Worm (Caenorhabditis elegans) whole organism, L3 larva: ENCODE data around the gene C28H8.5.

ENCODE experiments used
- eor-1 ChIP-seq, 2 experiments: fragments of 150-350 bp; optimal IDR thresholded peaks; 2 replicates each; lab custom pipeline; 2014 to 2018; ENCODE audit warnings: missing biosample characterization in 2 of 2, missing genetic modification characterization in 2 of 2
- hmg-11 ChIP-seq: sonication (generic microtip); optimal IDR thresholded peaks from 2 replicates; lab custom pipeline; 2016; ENCODE audit warnings: missing genetic modification characterization, missing compliant biosample characterization
- mdl-1 ChIP-seq: fragments of 150-350 bp; optimal IDR thresholded peaks from 2 replicates; lab custom pipeline; 2014; ENCODE audit warnings: missing biosample characterization, missing genetic modification characterization
- nfya-1 ChIP-seq: sonication (generic microtip); optimal IDR thresholded peaks from 2 replicates; lab custom pipeline; 2017; ENCODE audit warnings: missing genetic modification characterization, mild to moderate bottlenecking, missing compliant biosample characterization, antibody characterized with exemption, moderate library complexity; ENCODE audit not compliant: insufficient read depth
- nhr-12 ChIP-seq: fragments of 150-350 bp; optimal IDR thresholded peaks from 2 replicates; lab custom pipeline; 2014; ENCODE audit warnings: missing biosample characterization, missing genetic modification characterization
- nhr-237 ChIP-seq: fragments of 150-350 bp; optimal IDR thresholded peaks from 2 replicates; lab custom pipeline; 2014; ENCODE audit warnings: missing biosample characterization, missing genetic modification characterization
- nhr-76 ChIP-seq: fragments of 150-350 bp; sonication (generic microtip); optimal IDR thresholded peaks from 5 replicates; lab custom pipeline; 2014; ENCODE audit warnings: missing biosample characterization, missing genetic modification characterization
- skn-1 ChIP-seq: fragments of 150-350 bp; optimal IDR thresholded peaks from 2 replicates; lab custom pipeline; 2014; ENCODE audit warnings: missing biosample characterization, missing genetic modification characterization
- snpc-4 ChIP-seq: fragments of 150-350 bp; optimal IDR thresholded peaks from 2 replicates; lab custom pipeline; 2014; ENCODE audit warnings: missing biosample characterization, missing genetic modification characterization
- unc-62 ChIP-seq: fragments of 150-350 bp; sonication (generic microtip); optimal IDR thresholded peaks from 4 replicates; lab custom pipeline; 2014; ENCODE audit warnings: missing biosample characterization, missing genetic modification reagents, missing genetic modification characterization

- TF ChIP-seq nhr-76 (no peak), nhr-237 (tag; lab: Kevin White, UChicago) (no peak), snpc-4 (no peak), skn-1 (tag; lab: Kevin White, UChicago) (no peak), unc-62 (GFP tag; lab: Kevin White, UChicago) (no peak), hmg-11 (no peak), eor-1 (tag; optimal IDR thresholded peaks at IDR 0.05; lab: Kevin White, UChicago) (no peak), mdl-1 (tag; lab: Kevin White, UChicago) (no peak), nhr-12 (tag; lab: Kevin White, UChicago) (no peak), nfya-1 (peak; percentile 15)
These were observed 48.8 kb upstream of the C28H8.5 start for ce11 chrIII:5835163-5835871.
